Fruit fly (Drosophila melanogaster): Measurements from ENCODE around the gene CG8360.

The CG8360 gene

DNA sequence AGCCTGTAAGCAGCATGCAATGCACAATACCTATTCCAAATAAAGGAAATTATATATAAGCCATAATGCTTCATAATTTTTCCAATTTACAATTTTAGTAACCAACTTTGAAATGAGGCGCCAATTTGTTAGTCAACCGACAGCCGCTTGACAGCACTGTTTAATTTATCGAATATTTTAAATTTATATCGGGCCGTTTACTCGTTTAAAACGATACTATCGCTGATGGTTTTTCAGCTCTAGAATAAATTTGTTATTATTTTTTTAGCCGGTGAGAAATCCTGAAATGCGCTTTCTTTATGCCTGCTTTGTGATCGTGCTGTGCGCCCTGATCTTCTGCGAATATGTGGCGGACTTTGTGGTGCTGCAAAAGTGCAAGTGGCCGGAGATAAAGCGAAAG lies 14.0 kb upstream of the CG8360 start, which contains the start of gene PGAP5:
TSS of gene PGAP5 (plus strand) at position 126 of the 400 bp plus-strand sequence.
- TF ChIP-seq CG34367 (tag; optimal IDR thresholded peaks at IDR 0.05) (no peak), rn (GFP tag; IDR thresholded peaks at IDR 0.05) (no peak), Ets98B (GFP tag; IDR thresholded peaks at IDR 0.05) (no peak), CG32121 (GFP tag; IDR thresholded peaks at IDR 0.05) (no peak), Snoo (tag; optimal IDR thresholded peaks at IDR 0.05) (no peak), CG4496 (GFP tag; IDR thresholded peaks at IDR 0.05) (no peak), CG13204 (GFP tag; optimal IDR thresholded peaks at IDR 0.05) (no peak), CG14655 (GFP tag; optimal IDR thresholded peaks at IDR 0.05) (no peak), Pif1B (GFP tag; optimal IDR thresholded peaks at IDR 0.05) (no peak)

- TF ChIP-seq gl (tag; optimal IDR thresholded peaks at IDR 0.05) = peak; percentile 21
- no peak for TF ChIP-seq CG15710 (tag; optimal IDR thresholded peaks at IDR 0.05)
- no peak for TF ChIP-seq fd96Ca (GFP tag; IDR thresholded peaks at IDR 0.05)
- TF ChIP-seq CG8301 (tag; optimal IDR thresholded peaks at IDR 0.05) = no peak
- no peak for TF ChIP-seq Snoo (tag; optimal IDR thresholded peaks at IDR 0.05)
- no peak for TF ChIP-seq CG32121 (GFP tag; IDR thresholded peaks at IDR 0.05)
- TF ChIP-seq CG14655 (GFP tag; optimal IDR thresholded peaks at IDR 0.05) = no peak
- no peak; the same call in 1 of the 2 replicates for TF ChIP-seq Ets98B (GFP tag; IDR thresholded peaks at IDR 0.05)
- no peak for TF ChIP-seq CG9948 (tag; optimal IDR thresholded peaks at IDR 0.05)
- no peak for TF ChIP-seq CG17806 (tag; optimal IDR thresholded peaks at IDR 0.05)
- no peak for TF ChIP-seq rn (GFP tag; IDR thresholded peaks at IDR 0.05)
- TF ChIP-seq CG34367 (tag; optimal IDR thresholded peaks at IDR 0.05) = no peak
- TF ChIP-seq CG4496 (GFP tag; IDR thresholded peaks at IDR 0.05) = 0 out of 3 replicates have a peak, but pooled peaks have one; percentile 36
- TF ChIP-seq Pif1B (GFP tag; optimal IDR thresholded peaks at IDR 0.05) = no peak
- no peak for TF ChIP-seq EcR (GFP tag; optimal IDR thresholded peaks at IDR 0.05)
- no peak for TF ChIP-seq Pif1A (GFP tag; optimal IDR thresholded peaks at IDR 0.05)
- no peak for TF ChIP-seq CG13204 (GFP tag; optimal IDR thresholded peaks at IDR 0.05)
- no peak for TF ChIP-seq D1 (tag; optimal IDR thresholded peaks at IDR 0.05)
- TF ChIP-seq CG8159 (tag; optimal IDR thresholded peaks at IDR 0.05) = no peak
- 0 out of 2 replicates have a peak, but pooled peaks have one; percentile 30 for TF ChIP-seq CG12605 (GFP tag; IDR thresholded peaks at IDR 0.05)
- no peak for TF ChIP-seq CG10348 (GFP tag; IDR thresholded peaks at IDR 0.05)
Observed at dm6 chr2L:8202569-8202968, 10.2 kb upstream of the CG8360 start.

DNA sequence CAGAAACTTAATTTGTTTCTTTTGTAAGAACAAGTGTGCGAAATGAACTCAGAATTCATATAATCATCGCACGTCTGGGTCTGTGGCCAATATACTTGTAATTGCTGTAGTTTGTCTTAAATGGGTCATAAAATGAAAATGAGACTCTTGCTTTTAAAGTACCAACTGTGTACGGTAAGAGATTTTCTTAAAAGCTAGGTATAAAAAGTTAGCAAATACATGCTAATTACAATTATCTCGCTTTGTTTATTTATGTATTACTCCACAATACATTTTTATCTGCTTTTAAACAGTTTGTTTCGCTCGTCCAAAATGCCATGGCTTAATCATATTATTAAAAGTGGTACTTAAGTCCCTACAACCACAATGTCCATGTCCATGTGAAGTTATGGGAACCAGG lies 9.0 kb upstream of the CG8360 start:
- TF ChIP-seq CG9948 (tag; optimal IDR thresholded peaks at IDR 0.05) (no peak), CG32121 (GFP tag; IDR thresholded peaks at IDR 0.05) (no peak), rn (GFP tag; IDR thresholded peaks at IDR 0.05) (no peak), Ets98B (GFP tag; IDR thresholded peaks at IDR 0.05) (no peak), CG4496 (GFP tag; IDR thresholded peaks at IDR 0.05) (no peak), EcR (GFP tag; optimal IDR thresholded peaks at IDR 0.05) (no peak), CG17806 (tag; optimal IDR thresholded peaks at IDR 0.05) (no peak), CG8301 (tag; optimal IDR thresholded peaks at IDR 0.05) (no peak), CG15710 (tag; optimal IDR thresholded peaks at IDR 0.05) (no peak), Pif1A (GFP tag; optimal IDR thresholded peaks at IDR 0.05) (no peak), Snoo (tag; optimal IDR thresholded peaks at IDR 0.05) (no peak), D1 (tag; optimal IDR thresholded peaks at IDR 0.05) (no peak), CG34367 (tag; optimal IDR thresholded peaks at IDR 0.05) (no peak), CG12605 (GFP tag; IDR thresholded peaks at IDR 0.05) (no peak), CG10348 (GFP tag; IDR thresholded peaks at IDR 0.05) (no peak), gl (tag; optimal IDR thresholded peaks at IDR 0.05) (no peak), CG8159 (tag; optimal IDR thresholded peaks at IDR 0.05) (no peak), CG14655 (GFP tag; optimal IDR thresholded peaks at IDR 0.05) (no peak)

dm6 chr2L:8204366-8204765 lies 8.4 kb upstream of the CG8360 start:
- TF ChIP-seq D1 (tag; optimal IDR thresholded peaks at IDR 0.05) (no peak), gl (tag; optimal IDR thresholded peaks at IDR 0.05) (peak; percentile 10)

DNA sequence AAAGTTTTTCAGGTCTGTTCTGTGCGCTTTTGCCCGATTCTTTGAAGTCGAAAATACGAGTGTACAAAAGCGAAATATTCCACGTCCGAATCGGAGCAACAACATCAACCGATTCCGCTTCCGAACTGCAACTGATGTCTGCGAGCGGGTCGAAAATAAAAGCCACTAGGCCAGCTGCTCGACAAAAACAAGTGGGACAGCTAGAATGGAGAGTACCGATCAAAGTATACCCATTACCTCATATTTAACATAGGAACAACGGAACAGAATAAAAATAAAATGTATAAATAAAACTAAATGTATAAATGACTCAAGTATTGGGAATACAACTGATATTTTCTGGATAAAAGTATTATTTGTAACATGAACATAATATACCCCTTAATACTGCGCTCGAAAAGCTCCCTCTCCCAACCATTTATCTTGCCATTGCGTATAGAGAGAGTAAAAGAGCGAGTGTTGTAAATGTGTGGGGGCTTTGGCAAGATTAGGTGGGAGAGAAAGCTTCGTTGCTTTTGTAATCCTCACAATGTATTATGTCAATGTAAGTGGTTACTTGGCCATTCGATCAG lies 7.7 kb upstream of the CG8360 start, which contains the start of gene SLC5A11:
TSS of gene SLC5A11 (minus strand) at position 137 of the 572 bp plus-strand sequence.
- TF ChIP-seq EcR (GFP tag; optimal IDR thresholded peaks at IDR 0.05) (peak; percentile 52), CG17806 (tag; optimal IDR thresholded peaks at IDR 0.05) (peak; percentile 94), CG15710 (tag; optimal IDR thresholded peaks at IDR 0.05) (peak; percentile 94), CG8159 (tag; optimal IDR thresholded peaks at IDR 0.05) (peak; percentile 96), CG8301 (tag; optimal IDR thresholded peaks at IDR 0.05) (peak; percentile 94), Pif1B (GFP tag; optimal IDR thresholded peaks at IDR 0.05) (peak; percentile 100), fd96Ca (GFP tag; IDR thresholded peaks at IDR 0.05) (peak; percentile 87), rn (GFP tag; IDR thresholded peaks at IDR 0.05) (peak; percentile 89), Ets98B (GFP tag; IDR thresholded peaks at IDR 0.05) (peak; percentile 97), CG4496 (GFP tag; IDR thresholded peaks at IDR 0.05) (peak; percentile 97), CG12605 (GFP tag; IDR thresholded peaks at IDR 0.05) (peak; percentile 96), CG9948 (tag; optimal IDR thresholded peaks at IDR 0.05) (peak; percentile 90), CG34367 (tag; optimal IDR thresholded peaks at IDR 0.05) (peak; percentile 83), CG13204 (GFP tag; optimal IDR thresholded peaks at IDR 0.05) (peak; percentile 70), gl (tag; optimal IDR thresholded peaks at IDR 0.05) (peak; percentile 81), CG32121 (GFP tag; IDR thresholded peaks at IDR 0.05) (peak; percentile 98), Snoo (tag; optimal IDR thresholded peaks at IDR 0.05) (peak; percentile 99), CG10348 (GFP tag; IDR thresholded peaks at IDR 0.05) (peak; percentile 92), CG14655 (GFP tag; optimal IDR thresholded peaks at IDR 0.05) (peak; percentile 94), D1 (tag; optimal IDR thresholded peaks at IDR 0.05) (peak; percentile 95), Pif1A (GFP tag; optimal IDR thresholded peaks at IDR 0.05) (peak; percentile 78)

DNA sequence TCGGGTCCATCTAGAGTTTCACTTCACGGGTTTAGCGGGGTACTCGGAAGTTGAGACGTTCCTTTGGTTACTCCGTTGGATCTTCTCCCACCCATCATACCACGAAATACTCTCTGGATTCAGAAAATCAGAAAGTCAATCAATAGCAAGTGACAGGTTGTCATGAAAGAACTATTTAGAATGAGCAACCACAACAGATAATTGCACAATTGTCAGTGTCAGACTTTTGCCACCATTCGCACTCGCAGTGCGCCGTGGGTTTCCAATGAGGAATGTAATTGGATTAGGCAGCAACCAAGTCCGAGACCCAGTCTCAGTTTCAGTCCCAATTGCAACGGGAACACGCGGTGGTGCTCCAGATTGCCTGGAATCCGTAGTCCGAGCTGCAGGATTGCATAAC lies 6.9 kb upstream of the CG8360 start, which contains the start of gene CG8419:
TSS of gene CG8419 (plus strand) at position 301 of the 400 bp plus-strand sequence.
- TF ChIP-seq CG8159 (tag; optimal IDR thresholded peaks at IDR 0.05) (no peak), CG4496 (GFP tag; IDR thresholded peaks at IDR 0.05) (0 out of 3 replicates have a peak, but pooled peaks have one; percentile 24)
